Fruit fly (Drosophila melanogaster) whole organism: ENCODE results near the gene CG13609.

Source experiments
- CG8478 ChIP-seq: fragments of >200 bp; optimal IDR thresholded peaks from 2 replicates; lab custom pipeline; 2018; ENCODE audit warnings: inconsistent platforms
- Dll ChIP-seq: fragments of >200 bp; optimal IDR thresholded peaks from 2 replicates; lab custom pipeline; 2017
- EcR ChIP-seq, 2 experiments: fragments of >200 bp; optimal IDR thresholded peaks; 2 replicates each; lab custom pipeline; 2017; ENCODE audit warnings: missing biosample characterization in 2 of 2, missing genetic modification characterization in 2 of 2, missing genetic modification reagents in 2 of 2
- pan ChIP-seq: fragments of >200 bp; optimal IDR thresholded peaks from 2 replicates; lab custom pipeline; 2017
- psq ChIP-seq: fragments of >200 bp; optimal IDR thresholded peaks from 2 replicates; lab custom pipeline; 2017
- usp ChIP-seq: fragments of >200 bp; optimal IDR thresholded peaks from 2 replicates; lab custom pipeline; 2017; ENCODE audit warnings: missing biosample characterization, missing genetic modification characterization, mixed read lengths

- TF ChIP-seq psq (lab: Kevin White, UChicago): no peak
- no peak for TF ChIP-seq EcR (GFP tag; optimal IDR thresholded peaks at IDR 0.05; lab: Kevin White, UChicago)
- no peak for TF ChIP-seq CG8478 (lab: Kevin White, UChicago)
- no peak for TF ChIP-seq Dll (lab: Kevin White, UChicago)
- no peak for TF ChIP-seq pan
- TF ChIP-seq usp: no peak
Measured at dm6 chr3R:24231206-24231502, 4.3 kb downstream of the CG13609 start.
